Fruit fly (Drosophila melanogaster): Measurements from ENCODE around the gene Lcp65Ag1.

- TF ChIP-seq h (optimal IDR thresholded peaks at IDR 0.05) (no peak), psq (optimal IDR thresholded peaks at IDR 0.05) (no peak)
Observed at dm6 chr3L:6162483-6163128, 27.5 kb upstream of the Lcp65Ag1 start, which contains the start of gene Prdm13.
